Worm (Caenorhabditis elegans): ENCODE data around the gene cld-9.

cld-9 gene

ce11 chrV:13787948-13788681, 36.4 kb upstream of the cld-9 start:
- TF ChIP-seq unc-55 (GFP tag; optimal IDR thresholded peaks at IDR 0.05) (no peak), fkh-6 (tag; optimal IDR thresholded peaks at IDR 0.05) (no peak), ceh-45 (GFP tag; IDR thresholded peaks at IDR 0.05) (no peak), dve-1 (tag; optimal IDR thresholded peaks at IDR 0.05) (no peak), sox-4 (tag; optimal IDR thresholded peaks at IDR 0.05) (no peak), ets-4 (tag; optimal IDR thresholded peaks at IDR 0.05) (no peak), hlh-15 (tag; optimal IDR thresholded peaks at IDR 0.05) (no peak), zip-5 (tag; optimal IDR thresholded peaks at IDR 0.05) (no peak), unc-3 (GFP tag; conservative IDR thresholded peaks at IDR 0.05) (no peak), unc-3 (tag; optimal IDR thresholded peaks at IDR 0.05) (no peak), fax-1 (tag; optimal IDR thresholded peaks at IDR 0.05) (no peak), unc-86 (tag; optimal IDR thresholded peaks at IDR 0.05) (no peak), mec-3 (tag; optimal IDR thresholded peaks at IDR 0.05; ENCODE audit: borderline replicate concordance) (no peak), F13H6.1 (tag; optimal IDR thresholded peaks at IDR 0.05) (no peak), ceh-24 (tag; optimal IDR thresholded peaks at IDR 0.05) (no peak)

ce11 chrV:13787225-13787898, 35.7 kb upstream of the cld-9 start, which contains the start of the genes F53C11.4 and F53C11.5:
F53C11.4 (minus strand) TSS chrV:13787352.
F53C11.5 (plus strand) TSS chrV:13787549.
- TF ChIP-seq ets-4 (tag; optimal IDR thresholded peaks at IDR 0.05) (peak; percentile 14), lim-6 (tag; optimal IDR thresholded peaks at IDR 0.05) (no peak), unc-3 (GFP tag; conservative IDR thresholded peaks at IDR 0.05) (no peak), unc-3 (tag; optimal IDR thresholded peaks at IDR 0.05) (no peak), elt-2 (tag; optimal IDR thresholded peaks at IDR 0.05) (peak; percentile 12), ceh-48 (tag; optimal IDR thresholded peaks at IDR 0.05) (no peak), nfya-1 (tag; optimal IDR thresholded peaks at IDR 0.05) (peak; percentile 60), tbx-2 (tag; optimal IDR thresholded peaks at IDR 0.05) (peak; percentile 14), ceh-9 (tag; optimal IDR thresholded peaks at IDR 0.05) (no peak), ceh-31 (tag; optimal IDR thresholded peaks at IDR 0.05) (peak; percentile 14)

- TF ChIP-seq pha-4 (tag; optimal IDR thresholded peaks at IDR 0.05) (no peak), fax-1 (tag; optimal IDR thresholded peaks at IDR 0.05) (no peak)
These were observed 34.1 kb upstream of the cld-9 start for ce11 chrV:13785767-13786166.

ce11 chrV:13782190-13782589, 30.5 kb upstream of the cld-9 start, which contains the start of gene decr-1.1:
decr-1.1 (plus strand) TSS chrV:13782399.
- TF ChIP-seq eyg-1 (tag; optimal IDR thresholded peaks at IDR 0.05), result no peak
- TF ChIP-seq ceh-2 (tag; optimal IDR thresholded peaks at IDR 0.05), result no peak
- peak; percentile 3 for TF ChIP-seq ceh-48 (tag; optimal IDR thresholded peaks at IDR 0.05)

ce11 chrV:13780902-13781301, 29.2 kb upstream of the cld-9 start:
- TF ChIP-seq hlh-30 (tag; optimal IDR thresholded peaks at IDR 0.05; ENCODE audit: insufficient read depth) (no peak), ttx-3 (tag; optimal IDR thresholded peaks at IDR 0.05) (no peak), mec-3 (tag; optimal IDR thresholded peaks at IDR 0.05; ENCODE audit: borderline replicate concordance) (no peak), sox-4 (tag; optimal IDR thresholded peaks at IDR 0.05) (no peak)

- TF ChIP-seq unc-55 (GFP tag; optimal IDR thresholded peaks at IDR 0.05), result peak; percentile 17
- TF ChIP-seq ceh-22 (tag; optimal IDR thresholded peaks at IDR 0.05), result no peak
These were observed 26.2 kb upstream of the cld-9 start, which contains the start of gene F53C11.9 for ce11 chrV:13777857-13778256. F53C11.9 (plus strand) TSS chrV:13778015.

Measured in whole organism, late embryonic.